Fruit fly (Drosophila melanogaster): ENCODE data around the gene CG31019.

dm6 chr3R:30617457-30617856, 20.7 kb downstream of the CG31019 start:
- no peak for TF ChIP-seq Clk (GFP tag; optimal IDR thresholded peaks at IDR 0.05)
- TF ChIP-seq ovo (GFP tag; optimal IDR thresholded peaks at IDR 0.05): no peak
- peak; percentile 11 for TF ChIP-seq pad (GFP tag; optimal IDR thresholded peaks at IDR 0.05)
